Fruit fly (Drosophila melanogaster): ENCODE data around the gene CG31680.

DNA sequence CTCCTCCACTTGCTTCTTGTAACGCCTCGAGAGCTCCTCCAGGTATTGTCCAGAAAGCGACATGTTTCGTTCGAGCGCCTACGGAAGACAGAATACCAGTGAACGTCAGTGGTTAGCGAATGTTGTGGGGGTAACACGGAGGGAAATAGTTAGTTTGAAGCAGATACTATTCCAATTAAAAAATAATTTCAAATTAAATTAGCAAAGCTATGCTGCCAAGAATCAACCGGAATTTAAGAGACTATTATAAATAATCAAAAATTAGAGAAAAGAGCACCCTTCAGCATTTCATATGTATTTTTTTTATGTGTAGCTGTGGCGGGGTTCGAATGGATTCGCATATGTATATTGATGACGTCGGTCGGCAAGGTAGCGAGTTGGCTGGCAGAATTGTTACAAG, 21.1 kb downstream of the CG31680 start:
- no peak for TF ChIP-seq psq (optimal IDR thresholded peaks at IDR 0.05)
- TF ChIP-seq usp (GFP tag; optimal IDR thresholded peaks at IDR 0.05), result no peak
- no peak for TF ChIP-seq CG8478 (optimal IDR thresholded peaks at IDR 0.05)

Data from whole organism.